Fruit fly (Drosophila melanogaster) whole organism, embryonic: ENCODE measurements around the gene Bro.
A peak's percentile ranks its signal among the peaks of the same experiment; 100 is the strongest.

ENCODE experiments used
- Adf1 ChIP-seq: fragments of 200-800 bp; sonication (Bioruptor generic); IDR thresholded peaks from 2 replicates; pipeline ENCODE4 v1.3.6; 2022; ENCODE audit warnings: missing biosample characterization, missing genetic modification characterization
- Atf6 ChIP-seq: fragments of 200-800 bp; sonication (Bioruptor generic); IDR thresholded peaks from 2 replicates; pipeline ENCODE4 v1.3.6; 2022; ENCODE audit warnings: missing biosample characterization, missing genetic modification characterization
- Blimp-1 ChIP-seq: fragments of 200-800 bp; sonication (Bioruptor generic); optimal IDR thresholded peaks from 3 replicates; lab custom pipeline; 2018; ENCODE audit warnings: missing biosample characterization, missing genetic modification characterization, mild to moderate bottlenecking, moderate library complexity, missing genetic modification reagents
- CG10959 ChIP-seq: fragments of 200-800 bp; sonication (Bioruptor generic); IDR thresholded peaks from 2 replicates; pipeline ENCODE4 v1.3.6; 2022; ENCODE audit warnings: missing biosample characterization, missing genetic modification characterization
- CG12104 ChIP-seq: fragments of 200-800 bp; sonication (Bioruptor generic); optimal IDR thresholded peaks from 3 replicates; lab custom pipeline; 2016; ENCODE audit warnings: missing biosample characterization, missing genetic modification characterization
- CG14965 ChIP-seq: fragments of 200-800 bp; sonication (Bioruptor generic); optimal IDR thresholded peaks from 2 replicates; lab custom pipeline; 2016; ENCODE audit warnings: missing biosample characterization, missing genetic modification characterization, borderline replicate concordance
- CG15011 ChIP-seq: fragments of 200-800 bp; sonication (Bioruptor generic); optimal IDR thresholded peaks from 3 replicates; lab custom pipeline; 2018; ENCODE audit warnings: missing biosample characterization, mild to moderate bottlenecking, missing genetic modification characterization
- CG1603 ChIP-seq: fragments of 200-800 bp; sonication (Bioruptor generic); optimal IDR thresholded peaks from 2 replicates; lab custom pipeline; 2019; ENCODE audit warnings: missing biosample characterization, mild to moderate bottlenecking, missing genetic modification characterization, moderate library complexity
- CG17612 ChIP-seq: fragments of 200-800 bp; sonication (Bioruptor generic); IDR thresholded peaks from 2 replicates; pipeline ENCODE4 v1.3.6; 2022; ENCODE audit warnings: missing biosample characterization, missing genetic modification characterization
- CG18619 ChIP-seq: fragments of 200-800 bp; sonication (Bioruptor generic); optimal IDR thresholded peaks from 3 replicates; lab custom pipeline; 2017; ENCODE audit warnings: missing biosample characterization, mild to moderate bottlenecking, missing genetic modification characterization
- CG2875 ChIP-seq: fragments of 200-800 bp; sonication (Bioruptor generic); optimal IDR thresholded peaks from 2 replicates; lab custom pipeline; 2017; ENCODE audit warnings: missing biosample characterization, mild to moderate bottlenecking, missing genetic modification characterization, missing genetic modification reagents
- CG31224 ChIP-seq: fragments of 200-800 bp; sonication (Bioruptor generic); IDR thresholded peaks from 2 replicates; pipeline ENCODE4 v1.3.6; 2022; ENCODE audit warnings: missing biosample characterization, missing genetic modification characterization
- CG3163 ChIP-seq: fragments of 200-800 bp; sonication (Bioruptor generic); optimal IDR thresholded peaks from 3 replicates; lab custom pipeline; 2016; ENCODE audit warnings: missing biosample characterization, missing genetic modification characterization
- CG34376 ChIP-seq: fragments of 200-800 bp; sonication (Bioruptor generic); optimal IDR thresholded peaks from 2 replicates; lab custom pipeline; 2018; ENCODE audit warnings: missing biosample characterization, mild to moderate bottlenecking, missing genetic modification characterization
- CG5180 ChIP-seq: fragments of 200-800 bp; sonication (Bioruptor generic); optimal IDR thresholded peaks from 3 replicates; lab custom pipeline; 2017; ENCODE audit warnings: missing biosample characterization, missing genetic modification characterization, mild to moderate bottlenecking, moderate library complexity, missing genetic modification reagents
- CG5953 ChIP-seq: fragments of 200-800 bp; sonication (Bioruptor generic); IDR thresholded peaks from 2 replicates; pipeline ENCODE4 v1.3.6; 2022; ENCODE audit warnings: missing biosample characterization, missing genetic modification characterization
- CG7372 ChIP-seq: fragments of 200-800 bp; sonication (Bioruptor generic); IDR thresholded peaks from 2 replicates; pipeline ENCODE4 v1.3.6; 2022; ENCODE audit warnings: missing biosample characterization, missing genetic modification characterization
- CG8765 ChIP-seq: fragments of 200-800 bp; sonication (Bioruptor generic); IDR thresholded peaks from 2 replicates; pipeline ENCODE4 v1.3.6; 2022; ENCODE audit warnings: missing biosample characterization, missing genetic modification characterization
- CG9817 ChIP-seq: fragments of 200-800 bp; sonication (Bioruptor generic); optimal IDR thresholded peaks from 2 replicates; lab custom pipeline; 2018; ENCODE audit warnings: missing biosample characterization, mild to moderate bottlenecking, missing genetic modification characterization, moderate library complexity
- Camta ChIP-seq: fragments of 200-800 bp; sonication (Bioruptor generic); optimal IDR thresholded peaks from 2 replicates; lab custom pipeline; 2016; ENCODE audit warnings: missing biosample characterization, missing genetic modification characterization
- Dad ChIP-seq: fragments of 200-800 bp; sonication (Bioruptor generic); optimal IDR thresholded peaks from 3 replicates; lab custom pipeline; 2016; ENCODE audit warnings: missing biosample characterization, missing genetic modification characterization
- Drgx ChIP-seq: fragments of 200-800 bp; sonication (Bioruptor generic); IDR thresholded peaks from 2 replicates; pipeline ENCODE4 v1.3.6; 2022; ENCODE audit warnings: missing biosample characterization, missing genetic modification characterization
- Nf-YC ChIP-seq: fragments of 200-800 bp; optimal IDR thresholded peaks from 3 replicates; lab custom pipeline; 2019; ENCODE audit warnings: missing biosample characterization, mild to moderate bottlenecking, missing genetic modification characterization, moderate library complexity
- Ssrp ChIP-seq: fragments of 200-800 bp; sonication (Bioruptor generic); optimal IDR thresholded peaks from 2 replicates; lab custom pipeline; 2018; ENCODE audit warnings: missing biosample characterization, mild to moderate bottlenecking, missing genetic modification characterization, moderate library complexity
- bowl ChIP-seq: fragments of 200-800 bp; sonication (Bioruptor generic); IDR thresholded peaks from 2 replicates; pipeline ENCODE4 v1.3.6; 2022; ENCODE audit warnings: missing biosample characterization, missing genetic modification characterization
- cad ChIP-seq: fragments of >200 bp; optimal IDR thresholded peaks from 2 replicates; lab custom pipeline; 2017; ENCODE audit warnings: missing biosample characterization, missing genetic modification characterization
- cg ChIP-seq: fragments of 200-800 bp; sonication (Bioruptor generic); optimal IDR thresholded peaks from 3 replicates; lab custom pipeline; 2019; ENCODE audit warnings: missing biosample characterization, mild to moderate bottlenecking, missing genetic modification characterization, moderate library complexity
- chn ChIP-seq: fragments of 200-800 bp; sonication (Bioruptor generic); optimal IDR thresholded peaks from 2 replicates; lab custom pipeline; 2016; ENCODE audit warnings: missing biosample characterization, missing genetic modification characterization
- corto ChIP-seq: fragments of 200-800 bp; sonication (Bioruptor generic); optimal IDR thresholded peaks from 2 replicates; lab custom pipeline; 2016; ENCODE audit warnings: missing biosample characterization, mild to moderate bottlenecking, missing genetic modification characterization, moderate library complexity
- croc ChIP-seq: fragments of 200-800 bp; sonication (Bioruptor generic); conservative IDR thresholded peaks from 3 replicates; pipeline ENCODE4 v1.3.6; 2022; ENCODE audit warnings: missing biosample characterization, missing genetic modification characterization
- crol ChIP-seq: fragments of 200-800 bp; sonication (Bioruptor generic); IDR thresholded peaks from 2 replicates; pipeline ENCODE4 v1.3.6; 2022; ENCODE audit warnings: missing biosample characterization, missing genetic modification characterization
- fd64A ChIP-seq: fragments of 200-800 bp; sonication (Bioruptor generic); optimal IDR thresholded peaks from 3 replicates; lab custom pipeline; 2018; ENCODE audit warnings: missing biosample characterization, mild to moderate bottlenecking, missing genetic modification characterization
- gro ChIP-seq: fragments of 200-800 bp; sonication (Bioruptor generic); optimal IDR thresholded peaks from 2 replicates; lab custom pipeline; 2016; ENCODE audit warnings: missing biosample characterization, missing genetic modification characterization
- gsb-n ChIP-seq: fragments of 200-800 bp; sonication (Bioruptor generic); optimal IDR thresholded peaks from 3 replicates; lab custom pipeline; 2018; ENCODE audit warnings: missing biosample characterization, mild to moderate bottlenecking, missing genetic modification characterization
- hb ChIP-seq: fragments of 200-800 bp; sonication (Bioruptor generic); IDR thresholded peaks from 3 replicates; pipeline ENCODE4 v1.3.6; 2022; ENCODE audit warnings: missing biosample characterization, missing genetic modification characterization; ENCODE audit not compliant: partially characterized antibody
- insv ChIP-seq, 2 experiments: fragments of 200-800 bp; sonication (Bioruptor generic); optimal IDR thresholded peaks; 3 replicates each; lab custom pipeline; 2016 to 2018; ENCODE audit warnings: missing biosample characterization in 2 of 2, missing genetic modification characterization in 2 of 2
- lola ChIP-seq, 3 experiments: fragments of >200 bp in 2 of 3; fragments of 200-800 bp in 1 of 3; sonication (Bioruptor generic) in 1 of 3; optimal IDR thresholded peaks; 2 replicates each; lab custom pipeline; 2017 to 2019; ENCODE audit warnings: missing biosample characterization in 3 of 3, missing genetic modification characterization in 3 of 3, mild to moderate bottlenecking in 1 of 3, moderate library complexity in 1 of 3
- nau ChIP-seq: fragments of 200-800 bp; sonication (Bioruptor generic); optimal IDR thresholded peaks from 3 replicates; lab custom pipeline; 2017; ENCODE audit warnings: missing biosample characterization, mild to moderate bottlenecking, missing genetic modification characterization, missing genetic modification reagents
- nerfin-2 ChIP-seq: fragments of 200-800 bp; sonication (Bioruptor generic); IDR thresholded peaks from 2 replicates; pipeline ENCODE4 v1.3.6; 2022; ENCODE audit warnings: missing biosample characterization, missing genetic modification characterization; ENCODE audit not compliant: partially characterized antibody
- p53 ChIP-seq: fragments of 200-800 bp; sonication (Bioruptor generic); optimal IDR thresholded peaks from 2 replicates; lab custom pipeline; 2016; ENCODE audit warnings: missing biosample characterization, missing genetic modification characterization
- pan ChIP-seq, 4 experiments: fragments of >200 bp in 3 of 4; fragments of 200-800 bp in 1 of 4; sonication (Bioruptor generic) in 1 of 4; optimal IDR thresholded peaks in 3 of 4; IDR thresholded peaks in 1 of 4; 2 replicates each; pipeline versions ENCODE4 v1.3.6 to Lab custom; 2017 to 2022; ENCODE audit warnings: missing biosample characterization in 2 of 4, missing genetic modification characterization in 2 of 4, mixed read lengths in 1 of 4
- pita ChIP-seq: fragments of 200-800 bp; sonication (Bioruptor generic); optimal IDR thresholded peaks from 2 replicates; lab custom pipeline; 2017; ENCODE audit warnings: missing biosample characterization, mild to moderate bottlenecking, missing genetic modification characterization
- rib ChIP-seq: fragments of 200-800 bp; sonication (Bioruptor generic); IDR thresholded peaks from 2 replicates; pipeline ENCODE4 v1.3.6; 2022; ENCODE audit warnings: missing biosample characterization, missing genetic modification characterization
- row ChIP-seq: fragments of 200-800 bp; sonication (Bioruptor generic); IDR thresholded peaks from 3 replicates; pipeline ENCODE4 v1.3.6; 2022; ENCODE audit warnings: missing biosample characterization, missing genetic modification characterization
- shn ChIP-seq: fragments of 200-800 bp; sonication (Bioruptor generic); optimal IDR thresholded peaks from 3 replicates; lab custom pipeline; 2016; ENCODE audit warnings: missing biosample characterization, missing genetic modification characterization
- sim ChIP-seq: fragments of 200-800 bp; sonication (Bioruptor generic); IDR thresholded peaks from 2 replicates; pipeline ENCODE4 v1.3.6; 2022; ENCODE audit warnings: missing biosample characterization, missing genetic modification characterization
- ssp ChIP-seq: fragments of 200-800 bp; sonication (Bioruptor generic); IDR thresholded peaks from 2 replicates; pipeline ENCODE4 v1.3.6; 2022; ENCODE audit warnings: missing biosample characterization, missing genetic modification characterization
- tup ChIP-seq: fragments of 200-800 bp; sonication (Bioruptor generic); optimal IDR thresholded peaks from 2 replicates; lab custom pipeline; 2016; ENCODE audit warnings: missing biosample characterization, mild to moderate bottlenecking, missing genetic modification characterization, moderate library complexity
- yki ChIP-seq: fragments of >200 bp; optimal IDR thresholded peaks from 3 replicates; lab custom pipeline; 2018

Bro gene

dm6 chr3L:1639185-1639812 is 8.4 kb upstream of the Bro start, which contains the start of the genes Mettl2 and Bgb (continued):
- TF ChIP-seq p53: peak; percentile 18
- TF ChIP-seq fd64A (GFP tag; lab: Kevin White, UChicago): no peak
- TF ChIP-seq tup (GFP tag; lab: Kevin White, UChicago): no peak
- no peak for TF ChIP-seq CG5953 (GFP tag; lab: Robert Waterston, UW)
- peak; percentile 69 for TF ChIP-seq CG17612 (GFP tag; lab: Robert Waterston, UW)
- peak; percentile 49 for TF ChIP-seq gsb-n (tag; lab: Kevin White, UChicago)
- peak; percentile 72 for TF ChIP-seq CG31224 (GFP tag; lab: Robert Waterston, UW)
- TF ChIP-seq CG7372 (GFP tag; lab: Robert Waterston, UW): peak; percentile 83
- peak; percentile 78 for TF ChIP-seq chn (GFP tag; lab: Kevin White, UChicago)
- TF ChIP-seq Dad (GFP tag; lab: Kevin White, UChicago): peak; percentile 67
- TF ChIP-seq CG14965 (GFP tag; lab: Kevin White, UChicago): no peak
- peak; percentile 67 for TF ChIP-seq croc (GFP tag; lab: Robert Waterston, UW)
- peak; percentile 75 for TF ChIP-seq ssp (GFP tag; lab: Robert Waterston, UW)
- peak; percentile 46; the same call in 1 of the 2 replicates for TF ChIP-seq rib (GFP tag; lab: Robert Waterston, UW)
- TF ChIP-seq Ssrp (tag; lab: Kevin White, UChicago): peak; percentile 73
- TF ChIP-seq nau (GFP tag; lab: Kevin White, UChicago): no peak
- peak; percentile 52; the same call in 1 of the 2 replicates for TF ChIP-seq Atf6 (GFP tag; lab: Robert Waterston, UW)
- peak; percentile 70 for TF ChIP-seq CG1603 (tag; lab: Kevin White, UChicago)
- TF ChIP-seq Nf-YC (tag; lab: Kevin White, UChicago): peak; percentile 62
- peak; percentile 87 for TF ChIP-seq CG9817 (tag; lab: Kevin White, UChicago)
- no peak for TF ChIP-seq cad (GFP tag; lab: Kevin White, UChicago)
- TF ChIP-seq pita (GFP tag; lab: Kevin White, UChicago): no peak
- TF ChIP-seq lola (GFP tag; optimal IDR thresholded peaks at IDR 0.05; lab: Kevin White, UChicago): peak in 1 of 3 experiments; percentile 72
- peak; percentile 49 for TF ChIP-seq CG3163 (GFP tag; lab: Kevin White, UChicago)
- TF ChIP-seq CG10959: peak; percentile 67
- peak; percentile 75 for TF ChIP-seq Camta (GFP tag; lab: Kevin White, UChicago)
- TF ChIP-seq row (GFP tag; lab: Robert Waterston, UW): peak; percentile 95
- peak; percentile 59; the same call in 1 of the 3 replicates for TF ChIP-seq hb (GFP tag; lab: Robert Waterston, UW)
- no peak for TF ChIP-seq pan (optimal IDR thresholded peaks at IDR 0.05; lab: Kevin White, UChicago)
- peak in 1 of 2 experiments; percentile 79 for TF ChIP-seq pan (GFP tag; optimal IDR thresholded peaks at IDR 0.05 in 1 of 2, IDR thresholded peaks at IDR 0.05 in 1 of 2)
- TF ChIP-seq Blimp-1 (GFP tag; lab: Kevin White, UChicago): no peak
- no peak for TF ChIP-seq corto (GFP tag; lab: Kevin White, UChicago)
- no peak for TF ChIP-seq CG5180
- TF ChIP-seq sim: no peak
- no peak for TF ChIP-seq nerfin-2
- no peak for TF ChIP-seq yki
- no peak for TF ChIP-seq CG2875 (GFP tag; lab: Kevin White, UChicago)
- no peak for TF ChIP-seq insv (GFP tag; optimal IDR thresholded peaks at IDR 0.05; lab: Kevin White, UChicago)
- peak; percentile 77 for TF ChIP-seq shn (GFP tag; lab: Kevin White, UChicago)
- peak; percentile 43; the same call in 1 of the 2 replicates for TF ChIP-seq Drgx (GFP tag; lab: Robert Waterston, UW)
- TF ChIP-seq gro (GFP tag; lab: Kevin White, UChicago): peak; percentile 81
- TF ChIP-seq CG12104 (GFP tag; lab: Kevin White, UChicago): peak; percentile 51
- TF ChIP-seq bowl (GFP tag; lab: Robert Waterston, UW): no peak
- no peak for TF ChIP-seq CG15011 (GFP tag; lab: Kevin White, UChicago)
- TF ChIP-seq crol (GFP tag; lab: Robert Waterston, UW): no peak
- TF ChIP-seq CG34376 (GFP tag; lab: Kevin White, UChicago): peak; percentile 48
- peak; percentile 81 for TF ChIP-seq CG8765 (GFP tag; lab: Robert Waterston, UW)
- TF ChIP-seq cg: no peak
- peak; percentile 56 for TF ChIP-seq CG18619 (GFP tag; lab: Kevin White, UChicago)
- TF ChIP-seq Adf1: no peak
